Worm (Caenorhabditis elegans) whole organism, L2 larva: ENCODE measurements around the gene srx-20.

Source experiments
- aly-2 ChIP-seq: fragments of 150-350 bp; optimal IDR thresholded peaks from 2 replicates; lab custom pipeline; 2014; ENCODE audit warnings: missing biosample characterization, missing genetic modification characterization
- mab-5 ChIP-seq: fragments of 150-350 bp; optimal IDR thresholded peaks from 2 replicates; lab custom pipeline; 2014; ENCODE audit warnings: missing biosample characterization, missing genetic modification characterization
- mdl-1 ChIP-seq, 2 experiments: fragments of 150-350 bp in 1 of 2; sonication (generic microtip) in 1 of 2; optimal IDR thresholded peaks; 2 replicates each; lab custom pipeline; 2017; ENCODE audit warnings: missing biosample characterization in 2 of 2, missing genetic modification characterization in 2 of 2
- snpc-4 ChIP-seq: fragments of 150-350 bp; optimal IDR thresholded peaks from 2 replicates; lab custom pipeline; 2014; ENCODE audit warnings: missing biosample characterization, missing genetic modification characterization
- ztf-11 ChIP-seq: sonication (generic microtip); optimal IDR thresholded peaks from 2 replicates; lab custom pipeline; 2017; ENCODE audit warnings: missing biosample characterization, missing genetic modification characterization
- ztf-4 ChIP-seq: fragments of 150-350 bp; optimal IDR thresholded peaks from 2 replicates; lab custom pipeline; 2014; ENCODE audit warnings: missing biosample characterization, missing genetic modification characterization

ce11 chrIV:6904606-6905005 is 36.7 kb downstream of the srx-20 start:
- TF ChIP-seq mab-5 (no peak), ztf-11 (no peak), ztf-4 (tag; lab: Kevin White, UChicago) (no peak), snpc-4 (tag; lab: Kevin White, UChicago) (no peak), mdl-1 (tag; optimal IDR thresholded peaks at IDR 0.05; lab: Kevin White, UChicago) (no peak), aly-2 (no peak)
